Worm (Caenorhabditis elegans): ENCODE data around the gene T24C2.5.
A peak's percentile ranks its signal among the peaks of the same experiment; 100 is the strongest.

ce11 chrX:14525325-14526305, 8.6 kb upstream of the T24C2.5 start:
- TF ChIP-seq eyg-1 (tag; optimal IDR thresholded peaks at IDR 0.05) (peak; percentile 62), ztf-16 (tag; optimal IDR thresholded peaks at IDR 0.05) (peak; percentile 79), pha-4 (tag; optimal IDR thresholded peaks at IDR 0.05) (no peak), ama-1 (optimal IDR thresholded peaks at IDR 0.05) (no peak), hlh-6 (tag; optimal IDR thresholded peaks at IDR 0.05) (no peak), C38D4.7 (GFP tag; optimal IDR thresholded peaks at IDR 0.05) (no peak), pat-9 (tag; optimal IDR thresholded peaks at IDR 0.05) (peak; percentile 27), dmd-4 (tag; optimal IDR thresholded peaks at IDR 0.05; ENCODE audit: borderline replicate concordance) (no peak), hlh-30 (tag; optimal IDR thresholded peaks at IDR 0.05; ENCODE audit: insufficient read depth) (peak; percentile 87)
